Fruit fly (Drosophila melanogaster) whole organism, embryonic: Measurements from ENCODE around the gene Arp1.
A peak's percentile ranks its signal among the peaks of the same experiment; 100 is the strongest.

Experiments
- Aef1 ChIP-seq: fragments of 200-800 bp; sonication (Bioruptor generic); IDR thresholded peaks from 3 replicates; pipeline ENCODE4 v1.3.6; 2022; ENCODE audit warnings: missing biosample characterization, missing genetic modification characterization
- Atf6 ChIP-seq: fragments of 200-800 bp; sonication (Bioruptor generic); IDR thresholded peaks from 2 replicates; pipeline ENCODE4 v1.3.6; 2022; ENCODE audit warnings: missing biosample characterization, missing genetic modification characterization
- B-H1 ChIP-seq: fragments of 200-800 bp; sonication (Bioruptor generic); IDR thresholded peaks from 3 replicates; pipeline ENCODE4 v1.3.6; 2022; ENCODE audit warnings: missing biosample characterization, missing genetic modification characterization
- BtbVII ChIP-seq: fragments of 200-800 bp; sonication (Bioruptor generic); optimal IDR thresholded peaks from 3 replicates; lab custom pipeline; 2017; ENCODE audit warnings: missing biosample characterization, mild to moderate bottlenecking, missing genetic modification characterization
- CG10366 ChIP-seq: fragments of 200-800 bp; sonication (Bioruptor generic); IDR thresholded peaks from 2 replicates; pipeline ENCODE4 v1.3.6; 2022; ENCODE audit warnings: missing biosample characterization, missing genetic modification characterization
- CG11723 ChIP-seq: fragments of 200-800 bp; sonication (Bioruptor generic); optimal IDR thresholded peaks from 2 replicates; lab custom pipeline; 2017; ENCODE audit warnings: missing biosample characterization, mild to moderate bottlenecking, missing genetic modification characterization
- CG12104 ChIP-seq: fragments of 200-800 bp; sonication (Bioruptor generic); optimal IDR thresholded peaks from 3 replicates; lab custom pipeline; 2016; ENCODE audit warnings: missing biosample characterization, missing genetic modification characterization
- CG12391 ChIP-seq: fragments of 200-800 bp; sonication (Bioruptor generic); optimal IDR thresholded peaks from 3 replicates; lab custom pipeline; 2018; ENCODE audit warnings: missing biosample characterization, mild to moderate bottlenecking, missing genetic modification characterization, moderate library complexity
- CG12769 ChIP-seq: fragments of 200-800 bp; sonication (Bioruptor generic); optimal IDR thresholded peaks from 2 replicates; lab custom pipeline; 2019; ENCODE audit warnings: missing biosample characterization, mild to moderate bottlenecking, missing genetic modification characterization, moderate library complexity
- CG17186 ChIP-seq: fragments of 200-800 bp; sonication (Bioruptor generic); optimal IDR thresholded peaks from 3 replicates; lab custom pipeline; 2017; ENCODE audit warnings: missing biosample characterization, missing genetic modification reagents, missing genetic modification characterization
- CG1792 ChIP-seq: fragments of 200-800 bp; sonication (Bioruptor generic); optimal IDR thresholded peaks from 2 replicates; lab custom pipeline; 2016; ENCODE audit warnings: missing biosample characterization, missing genetic modification characterization
- CG2712 ChIP-seq: fragments of 200-800 bp; optimal IDR thresholded peaks from 3 replicates; lab custom pipeline; 2019; ENCODE audit warnings: missing biosample characterization, mild to moderate bottlenecking, missing genetic modification characterization, moderate library complexity
- CG30403 ChIP-seq: fragments of 200-800 bp; sonication (Bioruptor generic); optimal IDR thresholded peaks from 3 replicates; lab custom pipeline; 2016; ENCODE audit warnings: missing biosample characterization, missing genetic modification characterization
- CG3281 ChIP-seq: fragments of 200-800 bp; sonication (Bioruptor generic); optimal IDR thresholded peaks from 3 replicates; lab custom pipeline; 2017; ENCODE audit warnings: missing biosample characterization, mild to moderate bottlenecking, missing genetic modification characterization
- CG34224 ChIP-seq: fragments of 200-800 bp; sonication (Bioruptor generic); IDR thresholded peaks from 3 replicates; pipeline ENCODE4 v1.3.6; 2022; ENCODE audit warnings: missing biosample characterization, missing genetic modification characterization; ENCODE audit not compliant: partially characterized antibody
- CG4424 ChIP-seq: fragments of 200-800 bp; sonication (Bioruptor generic); optimal IDR thresholded peaks from 3 replicates; lab custom pipeline; 2016; ENCODE audit warnings: missing biosample characterization, missing genetic modification characterization
- CG4707 ChIP-seq: fragments of 200-800 bp; sonication (Bioruptor generic); optimal IDR thresholded peaks from 2 replicates; lab custom pipeline; 2018; ENCODE audit warnings: missing biosample characterization, mild to moderate bottlenecking, missing genetic modification characterization, moderate library complexity
- CG4820 ChIP-seq: fragments of 200-800 bp; sonication (Bioruptor generic); optimal IDR thresholded peaks from 3 replicates; lab custom pipeline; 2016; ENCODE audit warnings: missing biosample characterization, missing genetic modification characterization
- CG9727 ChIP-seq: fragments of 200-800 bp; sonication (Bioruptor generic); optimal IDR thresholded peaks from 3 replicates; lab custom pipeline; 2017; ENCODE audit warnings: missing biosample characterization, mild to moderate bottlenecking, missing genetic modification characterization
- Dfd ChIP-seq, 2 experiments: fragments of >200 bp; optimal IDR thresholded peaks; 2 replicates each; lab custom pipeline; 2017; ENCODE audit warnings: missing biosample characterization in 2 of 2, missing genetic modification characterization in 2 of 2
- H2.0 ChIP-seq: fragments of 200-800 bp; sonication (Bioruptor generic); IDR thresholded peaks from 2 replicates; pipeline ENCODE4 v1.3.6; 2022; ENCODE audit warnings: missing biosample characterization, missing genetic modification characterization
- HLHmδ ChIP-seq: fragments of 200-800 bp; sonication (Bioruptor generic); optimal IDR thresholded peaks from 2 replicates; lab custom pipeline; 2018; ENCODE audit warnings: missing biosample characterization, mild to moderate bottlenecking, missing genetic modification characterization, moderate library complexity
- Hmr ChIP-seq: fragments of 200-800 bp; sonication (Bioruptor generic); optimal IDR thresholded peaks from 3 replicates; lab custom pipeline; 2017; ENCODE audit warnings: mild to moderate bottlenecking, missing biosample characterization, missing genetic modification reagents, missing genetic modification characterization
- Neu2 ChIP-seq: fragments of 200-800 bp; sonication (Bioruptor generic); optimal IDR thresholded peaks from 3 replicates; lab custom pipeline; 2016; ENCODE audit warnings: missing biosample characterization, missing genetic modification characterization, borderline replicate concordance
- Oli ChIP-seq: fragments of 200-800 bp; sonication (Bioruptor generic); optimal IDR thresholded peaks from 2 replicates; lab custom pipeline; 2018; ENCODE audit warnings: missing biosample characterization, mild to moderate bottlenecking, missing genetic modification characterization, moderate library complexity
- Sox102F ChIP-seq: fragments of 200-800 bp; sonication (Bioruptor generic); optimal IDR thresholded peaks from 2 replicates; lab custom pipeline; 2018; ENCODE audit warnings: missing biosample characterization, mild to moderate bottlenecking, missing genetic modification characterization, moderate library complexity
- Stat92E ChIP-seq, 3 experiments: fragments of >200 bp in 2 of 3; fragments of 200-800 bp in 1 of 3; sonication (Bioruptor generic) in 1 of 3; optimal IDR thresholded peaks; 2 replicates each; lab custom pipeline; 2017 to 2019; ENCODE audit warnings: missing biosample characterization in 3 of 3, missing genetic modification characterization in 3 of 3, mild to moderate bottlenecking in 1 of 3, moderate library complexity in 1 of 3
- Xrp1 ChIP-seq: fragments of 200-800 bp; sonication (Bioruptor generic); IDR thresholded peaks from 2 replicates; pipeline ENCODE4 v1.3.6; 2022; ENCODE audit warnings: missing biosample characterization, missing genetic modification characterization
- bsh ChIP-seq, 2 experiments: fragments of 200-800 bp; sonication (Bioruptor generic); optimal IDR thresholded peaks; 2 replicates each; lab custom pipeline; 2017 to 2018; ENCODE audit warnings: mild to moderate bottlenecking in 2 of 2, missing biosample characterization in 2 of 2, missing genetic modification characterization in 2 of 2, moderate library complexity in 1 of 2
- cad ChIP-seq: fragments of >200 bp; optimal IDR thresholded peaks from 2 replicates; lab custom pipeline; 2017; ENCODE audit warnings: missing biosample characterization, missing genetic modification characterization
- cato ChIP-seq: fragments of 200-800 bp; sonication (Bioruptor generic); optimal IDR thresholded peaks from 2 replicates; lab custom pipeline; 2016; ENCODE audit warnings: missing biosample characterization, missing genetic modification characterization, borderline replicate concordance
- crc ChIP-seq: fragments of 200-800 bp; sonication (Bioruptor generic); optimal IDR thresholded peaks from 2 replicates; lab custom pipeline; 2016; ENCODE audit warnings: missing biosample characterization, missing genetic modification characterization
- dan ChIP-seq: fragments of 200-800 bp; sonication (Bioruptor generic); IDR thresholded peaks from 2 replicates; pipeline ENCODE4 v1.3.6; 2022; ENCODE audit warnings: missing biosample characterization, missing genetic modification characterization
- fd96Cb ChIP-seq: fragments of 200-800 bp; sonication (Bioruptor generic); optimal IDR thresholded peaks from 2 replicates; lab custom pipeline; 2018; ENCODE audit warnings: missing biosample characterization, mild to moderate bottlenecking, missing genetic modification characterization, moderate library complexity
- gcm ChIP-seq: fragments of 200-800 bp; sonication (Bioruptor generic); optimal IDR thresholded peaks from 2 replicates; lab custom pipeline; 2019; ENCODE audit warnings: missing biosample characterization, mild to moderate bottlenecking, missing genetic modification characterization, moderate library complexity
- gt ChIP-seq: fragments of 200-800 bp; sonication (Bioruptor generic); IDR thresholded peaks from 2 replicates; pipeline ENCODE4 v1.3.6; 2022; ENCODE audit warnings: missing biosample characterization, missing genetic modification characterization
- ind ChIP-seq: fragments of 200-800 bp; sonication (Bioruptor generic); optimal IDR thresholded peaks from 3 replicates; lab custom pipeline; 2016; ENCODE audit warnings: missing biosample characterization, missing genetic modification characterization
- klu ChIP-seq: fragments of 200-800 bp; sonication (Bioruptor generic); IDR thresholded peaks from 2 replicates; pipeline ENCODE4 v1.3.6; 2022; ENCODE audit warnings: missing biosample characterization, missing genetic modification characterization
- kni ChIP-seq: fragments of 200-800 bp; sonication (Bioruptor generic); optimal IDR thresholded peaks from 3 replicates; lab custom pipeline; 2017; ENCODE audit warnings: mild to moderate bottlenecking, missing biosample characterization, missing genetic modification reagents, missing genetic modification characterization
- maf-S ChIP-seq: fragments of 200-800 bp; sonication (Bioruptor generic); optimal IDR thresholded peaks from 2 replicates; lab custom pipeline; 2016; ENCODE audit warnings: missing biosample characterization, missing genetic modification characterization
- nmo ChIP-seq: fragments of 200-800 bp; sonication (Bioruptor generic); optimal IDR thresholded peaks from 2 replicates; lab custom pipeline; 2018; ENCODE audit warnings: missing biosample characterization, mild to moderate bottlenecking, missing genetic modification characterization, moderate library complexity
- onecut ChIP-seq: fragments of 200-800 bp; sonication (Bioruptor generic); IDR thresholded peaks from 2 replicates; pipeline ENCODE4 v1.3.6; 2022; ENCODE audit warnings: missing biosample characterization, missing genetic modification characterization
- pum ChIP-seq: fragments of 200-800 bp; sonication (Bioruptor generic); optimal IDR thresholded peaks from 2 replicates; lab custom pipeline; 2016; ENCODE audit warnings: missing biosample characterization, missing genetic modification characterization
- schlank ChIP-seq: fragments of 200-800 bp; sonication (Bioruptor generic); optimal IDR thresholded peaks from 2 replicates; lab custom pipeline; 2018; ENCODE audit warnings: missing biosample characterization, mild to moderate bottlenecking, missing genetic modification characterization
- scrt ChIP-seq: fragments of 200-800 bp; sonication (Bioruptor generic); optimal IDR thresholded peaks from 2 replicates; lab custom pipeline; 2018; ENCODE audit warnings: missing biosample characterization, mild to moderate bottlenecking, missing genetic modification characterization, moderate library complexity
- sd ChIP-seq: fragments of 200-800 bp; sonication (Bioruptor generic); optimal IDR thresholded peaks from 3 replicates; lab custom pipeline; 2018; ENCODE audit warnings: missing biosample characterization, mild to moderate bottlenecking, missing genetic modification characterization, moderate library complexity
- sens ChIP-seq: fragments of 200-800 bp; sonication (Bioruptor generic); peaks from one replicate; lab custom pipeline; 2016; ENCODE audit warnings: missing biosample characterization, missing genetic modification characterization
- so ChIP-seq: fragments of 200-800 bp; sonication (Bioruptor generic); IDR thresholded peaks from 3 replicates; pipeline ENCODE4 v1.3.6; 2022; ENCODE audit warnings: missing biosample characterization, missing genetic modification characterization
- vfl ChIP-seq: fragments of 200-800 bp; sonication (Bioruptor generic); optimal IDR thresholded peaks from 2 replicates; lab custom pipeline; 2016; ENCODE audit warnings: missing biosample characterization, missing genetic modification characterization

The Arp1 gene

dm6 chr3R:12719627-12720343 is 28.2 kb downstream of the Arp1 start (continued):
- TF ChIP-seq CG2712 (tag; lab: Kevin White, UChicago) (peak; percentile 69), Atf6 (no peak; the same call in 1 of the 2 replicates), CG12769 (tag; lab: Kevin White, UChicago) (peak; percentile 57), CG10366 (no peak), H2.0 (GFP tag; lab: Robert Waterston, UW) (0 out of 2 replicates have a peak, but pooled peaks have one; percentile 9), maf-S (GFP tag; lab: Kevin White, UChicago) (no peak), cato (GFP tag; lab: Kevin White, UChicago) (no peak), Xrp1 (GFP tag; lab: Robert Waterston, UW) (peak; percentile 36; the same call in 1 of the 2 replicates), HLHmδ (GFP tag; lab: Kevin White, UChicago) (no peak), CG4424 (GFP tag; lab: Kevin White, UChicago) (peak; percentile 14), kni (GFP tag; lab: Kevin White, UChicago) (no peak), dan (GFP tag; lab: Robert Waterston, UW) (no peak), Stat92E (GFP tag; optimal IDR thresholded peaks at IDR 0.05; lab: Kevin White, UChicago) (no peak), CG1792 (GFP tag; lab: Kevin White, UChicago) (no peak), gt (GFP tag; lab: Robert Waterston, UW) (no peak), BtbVII (GFP tag; lab: Kevin White, UChicago) (peak; percentile 36), so (GFP tag; lab: Robert Waterston, UW) (no peak), CG4820 (GFP tag; lab: Kevin White, UChicago) (peak; percentile 9), vfl (GFP tag; lab: Kevin White, UChicago) (no peak), onecut (GFP tag; lab: Robert Waterston, UW) (no peak; the same call in 1 of the 2 replicates), gcm (peak; percentile 29), bsh (GFP tag; optimal IDR thresholded peaks at IDR 0.05; lab: Kevin White, UChicago) (peak; percentile 17 to 33), klu (no peak), schlank (tag; lab: Kevin White, UChicago) (no peak), crc (GFP tag; lab: Kevin White, UChicago) (no peak), sd (tag; lab: Kevin White, UChicago) (peak; percentile 38), Hmr (GFP tag; lab: Kevin White, UChicago) (peak; percentile 41), CG34224 (GFP tag; lab: Robert Waterston, UW) (peak; percentile 24; the same call in 2 of the 3 replicates), Dfd (GFP tag; optimal IDR thresholded peaks at IDR 0.05; lab: Kevin White, UChicago) (no peak), fd96Cb (tag; lab: Kevin White, UChicago) (peak; percentile 32), CG12391 (tag; lab: Kevin White, UChicago) (peak; percentile 32), nmo (GFP tag; lab: Kevin White, UChicago) (peak; percentile 36), CG30403 (GFP tag; lab: Kevin White, UChicago) (no peak), CG9727 (GFP tag; lab: Kevin White, UChicago) (peak; percentile 32), Oli (tag; lab: Kevin White, UChicago) (peak; percentile 36), ind (GFP tag; lab: Kevin White, UChicago) (peak; percentile 8), B-H1 (GFP tag; lab: Robert Waterston, UW) (no peak), Aef1 (GFP tag; lab: Robert Waterston, UW) (peak; percentile 17; the same call in 2 of the 3 replicates), CG4707 (no peak), sens (no peak), CG12104 (GFP tag; lab: Kevin White, UChicago) (peak; percentile 13), scrt (GFP tag; lab: Kevin White, UChicago) (peak; percentile 30), CG17186 (no peak), pum (no peak), CG3281 (GFP tag; lab: Kevin White, UChicago) (peak; percentile 71), cad (GFP tag; lab: Kevin White, UChicago) (no peak), Sox102F (GFP tag; lab: Kevin White, UChicago) (peak; percentile 43), Neu2 (GFP tag; lab: Kevin White, UChicago) (peak; percentile 6), CG11723 (GFP tag; lab: Kevin White, UChicago) (no peak)
